Fruit fly (Drosophila melanogaster): ENCODE data around the gene CG1951.

DNA sequence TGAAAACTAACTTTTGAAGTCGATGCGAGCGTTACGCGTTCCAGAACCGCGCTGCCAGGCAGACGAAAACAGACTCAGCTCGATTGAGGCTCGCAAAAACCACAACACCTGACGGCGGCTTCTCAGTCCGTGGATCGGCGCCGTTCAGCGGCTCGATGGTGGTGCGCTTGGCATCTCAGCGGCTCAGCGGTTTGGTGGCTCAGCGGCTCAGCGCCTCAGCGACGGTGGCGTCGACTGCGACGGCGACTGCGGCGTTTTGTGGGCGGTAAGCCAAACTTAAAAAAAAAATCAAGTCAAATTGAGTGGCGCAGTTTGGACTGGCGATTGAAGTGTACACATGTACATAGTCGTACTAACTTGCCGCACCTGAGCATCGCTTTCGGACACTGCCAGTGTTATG is 6.7 kb upstream of the CG1951 start, which contains the start of gene wat:
- TF ChIP-seq usp (GFP tag; optimal IDR thresholded peaks at IDR 0.05) = no peak
- no peak for TF ChIP-seq tai (GFP tag; optimal IDR thresholded peaks at IDR 0.05)
- no peak for TF ChIP-seq Vsx2 (GFP tag; optimal IDR thresholded peaks at IDR 0.05; ENCODE audit: partially characterized antibody)
- no peak for TF ChIP-seq Hr78 (GFP tag; optimal IDR thresholded peaks at IDR 0.05)
- no peak for TF ChIP-seq br (GFP tag; optimal IDR thresholded peaks at IDR 0.05)
- no peak for TF ChIP-seq CG9705 (GFP tag; optimal IDR thresholded peaks at IDR 0.05)
- no peak for TF ChIP-seq GATAd (GFP tag; optimal IDR thresholded peaks at IDR 0.05)
- no peak for TF ChIP-seq psq (GFP tag; optimal IDR thresholded peaks at IDR 0.05)
- no peak for TF ChIP-seq h (GFP tag; optimal IDR thresholded peaks at IDR 0.05)

Measured in whole organism, wandering third instar larva.